Worm (Caenorhabditis elegans): ENCODE data around the gene F14D7.6.

- no peak for TF ChIP-seq skn-1 (tag; optimal IDR thresholded peaks at IDR 0.05)
- no peak for TF ChIP-seq nhr-76 (tag; optimal IDR thresholded peaks at IDR 0.05)
- TF ChIP-seq daf-12 (tag; optimal IDR thresholded peaks at IDR 0.05), result no peak
- no peak for TF ChIP-seq elt-3 (tag; optimal IDR thresholded peaks at IDR 0.05)
- no peak for TF ChIP-seq ztf-4 (tag; optimal IDR thresholded peaks at IDR 0.05)
- no peak for TF ChIP-seq sea-2 (GFP tag; optimal IDR thresholded peaks at IDR 0.05)
- no peak for TF ChIP-seq unc-39 (tag; optimal IDR thresholded peaks at IDR 0.05)
- TF ChIP-seq jun-1 (tag; optimal IDR thresholded peaks at IDR 0.05), result no peak
- no peak for TF ChIP-seq lsy-12 (tag; optimal IDR thresholded peaks at IDR 0.05)
- TF ChIP-seq fkh-2 (tag; optimal IDR thresholded peaks at IDR 0.05), result no peak
- no peak for TF ChIP-seq ztf-11 (tag; optimal IDR thresholded peaks at IDR 0.05)
- TF ChIP-seq snpc-4 (tag; optimal IDR thresholded peaks at IDR 0.05), result no peak
- no peak for TF ChIP-seq nhr-237 (tag; optimal IDR thresholded peaks at IDR 0.05)
Measured at ce11 chrV:14290636-14291035, 10.6 kb upstream of the F14D7.6 start, which contains the start of gene F14D7.18.

Data from whole organism, L3 larva.